Worm (Caenorhabditis elegans) whole organism, L4 larva: ENCODE measurements around the gene tsen-34.

Source experiments
- D1046.2 ChIP-seq: fragments of 200-800 bp; sonication (Bioruptor generic); IDR thresholded peaks from 2 replicates; pipeline ENCODE4 v1.3.6; 2022; ENCODE audit warnings: missing genetic modification characterization, missing compliant biosample characterization
- F37D6.2 ChIP-seq: sonication (generic microtip); optimal IDR thresholded peaks from 2 replicates; lab custom pipeline; 2016; ENCODE audit warnings: mild to moderate bottlenecking, missing genetic modification characterization, missing compliant biosample characterization
- F44E2.7 ChIP-seq: fragments of 200-800 bp; sonication (Bioruptor generic); IDR thresholded peaks from 2 replicates; pipeline ENCODE4 v2.1.2; 2022; ENCODE audit warnings: missing genetic modification characterization, missing compliant biosample characterization
- F49E8.2 ChIP-seq: sonication (generic microtip); optimal IDR thresholded peaks from 2 replicates; lab custom pipeline; 2016; ENCODE audit warnings: missing compliant biosample characterization, mild to moderate bottlenecking, missing genetic modification characterization, borderline replicate concordance
- R02D3.7 ChIP-seq: fragments of 150-350 bp; sonication (generic microtip); optimal IDR thresholded peaks from 3 replicates; lab custom pipeline; 2014; ENCODE audit warnings: missing biosample characterization, missing genetic modification characterization
- T20F7.1 ChIP-seq: fragments of 200-800 bp; sonication (Bioruptor generic); optimal IDR thresholded peaks from 2 replicates; lab custom pipeline; 2018; ENCODE audit warnings: mild to moderate bottlenecking, missing genetic modification characterization, missing compliant biosample characterization
- T26A8.4 ChIP-seq: fragments of 200-800 bp; sonication (Bioruptor generic); IDR thresholded peaks from 2 replicates; pipeline ENCODE4 v1.3.6; 2022; ENCODE audit warnings: missing genetic modification characterization, missing compliant biosample characterization
- Y105C5A.15 ChIP-seq: fragments of 200-800 bp; sonication (Bioruptor generic); IDR thresholded peaks from 2 replicates; pipeline ENCODE4 v1.3.6; 2022; ENCODE audit warnings: missing genetic modification characterization, missing compliant biosample characterization
- Y48G9A.11 ChIP-seq: fragments of 200-800 bp; sonication (Bioruptor generic); IDR thresholded peaks from 2 replicates; pipeline ENCODE4 v1.3.6; 2022; ENCODE audit warnings: missing genetic modification reagents, missing genetic modification characterization, missing compliant biosample characterization
- ZK546.5 ChIP-seq, 2 experiments: sonication (generic microtip); optimal IDR thresholded peaks; 2 replicates each; lab custom pipeline; 2017; ENCODE audit warnings: missing biosample characterization in 2 of 2, missing genetic modification characterization in 2 of 2
- aha-1 ChIP-seq: fragments of 150-350 bp; peaks from one replicate; lab custom pipeline; 2014; ENCODE audit warnings: missing biosample characterization, missing genetic modification characterization
- arid-1 ChIP-seq: fragments of 200-800 bp; sonication (Bioruptor generic); conservative IDR thresholded peaks from 2 replicates; pipeline ENCODE4 v1.3.6; 2022; ENCODE audit warnings: missing genetic modification reagents, missing genetic modification characterization, missing compliant biosample characterization
- ceh-82 ChIP-seq: sonication (generic microtip); optimal IDR thresholded peaks from 2 replicates; lab custom pipeline; 2017; ENCODE audit warnings: missing biosample characterization, missing genetic modification characterization
- ctbp-1 ChIP-seq: fragments of 200-800 bp; sonication (Bioruptor generic); IDR thresholded peaks from 2 replicates; pipeline ENCODE4 v1.3.6; 2022; ENCODE audit warnings: missing genetic modification reagents, missing genetic modification characterization, missing compliant biosample characterization
- dpl-1 ChIP-seq: fragments of 150-350 bp; optimal IDR thresholded peaks from 2 replicates; lab custom pipeline; 2014; ENCODE audit warnings: missing biosample characterization, missing genetic modification reagents, missing genetic modification characterization
- fos-1 ChIP-seq: fragments of 150-350 bp; optimal IDR thresholded peaks from 2 replicates; lab custom pipeline; 2014; ENCODE audit warnings: missing biosample characterization, missing genetic modification characterization
- hmg-1.1 ChIP-seq: fragments of 200-800 bp; sonication (Bioruptor generic); IDR thresholded peaks from 2 replicates; pipeline ENCODE4 v1.3.6; 2022; ENCODE audit warnings: missing genetic modification reagents, missing genetic modification characterization, missing compliant biosample characterization
- lin-13 ChIP-seq: fragments of 150-350 bp; optimal IDR thresholded peaks from 2 replicates; lab custom pipeline; 2014; ENCODE audit warnings: missing biosample characterization, missing genetic modification reagents, missing genetic modification characterization
- lin-38 ChIP-seq: fragments of 200-800 bp; sonication (Bioruptor generic); IDR thresholded peaks from 2 replicates; pipeline ENCODE4 v1.3.6; 2022; ENCODE audit warnings: missing genetic modification reagents, missing genetic modification characterization, missing compliant biosample characterization
- lin-39 ChIP-seq: fragments of 150-350 bp; optimal IDR thresholded peaks from 2 replicates; lab custom pipeline; 2014; ENCODE audit warnings: missing biosample characterization, missing genetic modification reagents, missing genetic modification characterization
- lir-3 ChIP-seq: sonication (generic microtip); optimal IDR thresholded peaks from 2 replicates; lab custom pipeline; 2016; ENCODE audit warnings: mild to moderate bottlenecking, missing genetic modification characterization, missing compliant biosample characterization
- madf-5 ChIP-seq, 2 experiments: fragments of 200-800 bp; sonication (Bioruptor generic); IDR thresholded peaks; 2 replicates each; pipeline ENCODE4 v1.3.6; 2022; ENCODE audit warnings: missing compliant biosample characterization in 2 of 2, missing genetic modification characterization in 2 of 2
- madf-9 ChIP-seq: fragments of 200-800 bp; sonication (Bioruptor generic); conservative IDR thresholded peaks from 2 replicates; pipeline ENCODE4 v1.3.6; 2022; ENCODE audit warnings: missing genetic modification reagents, missing genetic modification characterization, missing compliant biosample characterization
- mes-2 ChIP-seq: sonication (generic microtip); optimal IDR thresholded peaks from 2 replicates; lab custom pipeline; 2016; ENCODE audit warnings: missing genotype, mild to moderate bottlenecking, missing genetic modification characterization, missing compliant biosample characterization; ENCODE audit not compliant: poor library complexity, severe bottlenecking
- nhr-11 ChIP-seq: fragments of 150-350 bp; optimal IDR thresholded peaks from 2 replicates; lab custom pipeline; 2014; ENCODE audit warnings: missing biosample characterization, missing genetic modification characterization
- nhr-28 ChIP-seq: fragments of 150-350 bp; optimal IDR thresholded peaks from 2 replicates; lab custom pipeline; 2014; ENCODE audit warnings: missing biosample characterization, missing genetic modification characterization
- saeg-2 ChIP-seq: fragments of 200-800 bp; sonication (Bioruptor generic); IDR thresholded peaks from 2 replicates; pipeline ENCODE4 v1.3.6; 2022; ENCODE audit warnings: missing genetic modification reagents, missing genetic modification characterization, missing compliant biosample characterization
- skn-1 ChIP-seq: fragments of 150-350 bp; optimal IDR thresholded peaks from 2 replicates; lab custom pipeline; 2014; ENCODE audit warnings: missing biosample characterization, missing genetic modification characterization
- snpc-1.2 ChIP-seq: fragments of 200-800 bp; sonication (Bioruptor generic); IDR thresholded peaks from 2 replicates; pipeline ENCODE4 v1.3.6; 2022; ENCODE audit warnings: missing genetic modification reagents, missing genetic modification characterization, missing compliant biosample characterization
- snpc-4 ChIP-seq: fragments of 150-350 bp; optimal IDR thresholded peaks from 2 replicates; lab custom pipeline; 2014; ENCODE audit warnings: missing biosample characterization, missing genetic modification characterization
- spr-3 ChIP-seq: fragments of 200-800 bp; sonication (Bioruptor generic); optimal IDR thresholded peaks from 2 replicates; lab custom pipeline; 2018; ENCODE audit warnings: mild to moderate bottlenecking, missing genetic modification characterization, missing compliant biosample characterization
- tag-97 ChIP-seq: fragments of 200-800 bp; sonication (Bioruptor generic); IDR thresholded peaks from 2 replicates; pipeline ENCODE4 v1.3.6; 2022; ENCODE audit warnings: missing genetic modification characterization, missing compliant biosample characterization
- unc-39 ChIP-seq: sonication (generic microtip); optimal IDR thresholded peaks from 2 replicates; lab custom pipeline; 2017; ENCODE audit warnings: missing biosample characterization, missing genetic modification characterization
- zip-11 ChIP-seq: fragments of 200-800 bp; sonication (Bioruptor generic); IDR thresholded peaks from 2 replicates; pipeline ENCODE4 v1.3.6; 2022; ENCODE audit warnings: missing genetic modification characterization, missing compliant biosample characterization
- ztf-11 ChIP-seq: fragments of 150-350 bp; optimal IDR thresholded peaks from 2 replicates; lab custom pipeline; 2014; ENCODE audit warnings: missing biosample characterization, missing genetic modification characterization

tsen-34 gene

DNA sequence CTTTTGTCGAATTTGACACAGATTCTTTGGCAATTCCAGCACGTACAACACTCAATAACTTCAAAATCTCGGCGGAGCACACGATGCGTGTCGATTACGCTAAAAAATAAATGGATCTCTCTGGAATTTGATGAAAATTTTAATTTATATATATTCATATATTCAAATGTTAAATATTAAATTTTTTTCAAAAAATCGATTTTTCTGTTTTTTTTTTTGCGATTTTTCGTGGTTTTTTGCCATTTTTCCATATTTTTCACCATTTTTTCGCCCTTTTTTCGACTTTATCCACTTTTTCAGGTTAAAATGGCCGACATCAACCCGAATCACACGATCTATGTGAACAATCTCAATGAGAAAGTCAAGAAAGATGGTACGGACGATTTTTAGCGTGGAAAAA lies 4.5 kb upstream of the tsen-34 start, which contains the start of gene rnp-3:
rnp-3 (plus strand) TSS at position 301 of the 400 bp plus-strand sequence.
- TF ChIP-seq F37D6.2 (tag; lab: Kevin White, UChicago) = no peak
- TF ChIP-seq R02D3.7 (tag; lab: Kevin White, UChicago) = no peak
- no peak for TF ChIP-seq hmg-1.1 (GFP tag; lab: Robert Waterston, UW)
- no peak for TF ChIP-seq aha-1 (tag; lab: Kevin White, UChicago)
- TF ChIP-seq lin-13 (GFP tag; lab: Kevin White, UChicago) = no peak
- no peak for TF ChIP-seq snpc-4
- no peak for TF ChIP-seq unc-39 (tag; lab: Kevin White, UChicago)
- no peak for TF ChIP-seq lir-3 (tag; lab: Kevin White, UChicago)
- TF ChIP-seq fos-1 (tag; lab: Kevin White, UChicago) = no peak
- TF ChIP-seq lin-38 (GFP tag; lab: Robert Waterston, UW) = no peak
- TF ChIP-seq ceh-82 (tag; lab: Kevin White, UChicago) = no peak
- TF ChIP-seq arid-1 (GFP tag; lab: Robert Waterston, UW) = no peak
- TF ChIP-seq skn-1 (tag; lab: Kevin White, UChicago) = no peak
- TF ChIP-seq nhr-28 (tag; lab: Kevin White, UChicago) = no peak
- no peak for TF ChIP-seq snpc-1.2
- TF ChIP-seq dpl-1 (GFP tag; lab: Kevin White, UChicago) = no peak
- TF ChIP-seq, all 104 proteins: peak for 0

DNA sequence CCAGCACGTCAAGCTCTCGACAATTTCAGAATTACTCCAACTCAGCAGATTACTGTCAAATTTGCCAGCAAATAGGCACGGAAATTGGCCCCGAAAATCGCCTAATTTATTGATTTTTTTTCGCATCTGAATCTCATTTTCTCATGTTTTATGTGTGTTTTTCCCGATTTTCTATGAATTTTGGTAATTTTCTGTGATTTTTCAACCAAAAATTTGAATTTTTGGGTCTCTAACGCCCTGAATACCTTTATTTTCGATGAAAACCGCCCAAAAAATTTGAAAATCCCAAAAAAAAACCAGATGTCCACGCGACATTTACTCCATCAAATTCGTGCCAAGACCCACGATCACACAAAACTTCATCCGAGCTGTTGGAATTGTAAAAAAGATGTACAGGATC lies 2.2 kb upstream of the tsen-34 start, which contains the start of gene dnj-15:
dnj-15 (plus strand) TSS at position 301 of the 400 bp plus-strand sequence.
- TF ChIP-seq spr-3 (no peak), nhr-11 (tag; lab: Kevin White, UChicago) (no peak), zip-11 (GFP tag; lab: Robert Waterston, UW) (no peak), mes-2 (tag; lab: Kevin White, UChicago) (no peak), saeg-2 (GFP tag; lab: Robert Waterston, UW) (no peak), T26A8.4 (GFP tag; lab: Robert Waterston, UW) (no peak), lir-3 (tag; lab: Kevin White, UChicago) (no peak), F44E2.7 (GFP tag; lab: Robert Waterston, UW) (no peak), D1046.2 (no peak), ctbp-1 (GFP tag; lab: Robert Waterston, UW) (no peak), tag-97 (GFP tag; lab: Robert Waterston, UW) (no peak), lin-39 (tag; lab: Kevin White, UChicago) (no peak), madf-9 (GFP tag; lab: Robert Waterston, UW) (no peak), Y105C5A.15 (no peak), arid-1 (GFP tag; lab: Robert Waterston, UW) (no peak), madf-5 (GFP tag; IDR thresholded peaks at IDR 0.05; lab: Robert Waterston, UW) (no peak), ZK546.5 (tag; optimal IDR thresholded peaks at IDR 0.05; lab: Kevin White, UChicago) (no peak)
- TF ChIP-seq, all 104 proteins: peak for 0

ce11 chrIV:4176659-4177058 lies 1.6 kb upstream of the tsen-34 start:
- TF ChIP-seq Y48G9A.11 (GFP tag; lab: Robert Waterston, UW) = peak; percentile 97
- TF ChIP-seq ztf-11 (tag; lab: Kevin White, UChicago) = no peak
- peak; percentile 19 for TF ChIP-seq T20F7.1
- TF ChIP-seq ZK546.5 (tag; optimal IDR thresholded peaks at IDR 0.05; lab: Kevin White, UChicago) = no peak
- peak; percentile 25; the same call in 1 of the 2 replicates for TF ChIP-seq lin-38 (GFP tag; lab: Robert Waterston, UW)
- TF ChIP-seq F49E8.2 = peak; percentile 71
- TF ChIP-seq madf-9 (GFP tag; lab: Robert Waterston, UW) = no peak
- TF ChIP-seq, all 104 proteins: peak for 4

ce11 chrIV:4177560-4177959 lies 697 bp upstream of the tsen-34 start:
- no peak for TF ChIP-seq F37D6.2 (tag; lab: Kevin White, UChicago)
- TF ChIP-seq Y48G9A.11 (GFP tag; lab: Robert Waterston, UW) = peak; percentile 89
